Fruit fly (Drosophila melanogaster): ENCODE data around the gene narya.

narya gene

DNA sequence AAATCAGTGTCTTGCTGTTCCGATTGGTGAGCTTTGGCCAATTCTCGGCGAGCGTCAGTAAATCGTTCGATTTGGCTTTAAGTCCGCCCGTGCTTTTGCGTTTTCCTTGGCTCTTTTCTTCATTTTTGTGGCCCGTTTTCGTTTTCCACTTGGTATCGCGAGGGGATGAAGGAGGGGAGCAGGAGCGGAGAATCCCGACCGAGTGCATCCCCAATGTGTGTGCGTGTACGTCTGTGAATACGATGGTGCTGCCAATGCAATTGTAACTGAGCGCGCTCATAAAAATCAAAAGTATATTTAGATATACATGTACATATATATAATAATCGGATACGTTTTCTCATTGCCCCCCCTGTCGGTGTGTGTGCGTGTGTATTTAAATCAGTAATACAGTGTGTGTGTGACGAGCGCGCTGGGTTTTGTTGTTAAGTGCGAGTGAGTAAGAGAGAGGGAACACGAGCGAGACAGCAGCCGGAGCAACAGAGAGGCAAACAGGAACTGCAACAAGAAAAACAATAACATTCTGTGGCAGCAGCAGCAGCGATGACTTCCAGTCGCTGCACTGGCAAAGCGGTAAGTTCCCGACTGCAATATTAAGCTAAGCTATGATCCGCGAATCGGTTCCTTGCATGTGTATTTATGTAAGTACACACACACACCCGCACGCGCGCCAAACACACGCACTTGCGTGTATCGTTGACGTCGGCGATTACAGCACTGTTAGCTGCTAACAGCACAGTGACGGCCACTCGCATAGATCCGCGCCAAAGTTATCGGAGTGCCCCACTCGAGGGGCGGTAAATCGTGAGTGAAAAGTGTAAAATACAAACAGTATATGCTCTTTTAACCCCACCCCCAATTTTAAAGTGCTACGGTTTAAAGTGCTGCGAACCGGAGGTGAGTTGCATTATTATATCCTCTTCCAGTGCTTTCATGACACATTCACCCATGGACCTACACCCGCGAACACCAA lies 21.0 kb downstream of the narya start (continued):
- TF ChIP-seq CG18619 (GFP tag; optimal IDR thresholded peaks at IDR 0.05), result peak; percentile 61
- no peak for TF ChIP-seq CG42726 (GFP tag; IDR thresholded peaks at IDR 0.05; ENCODE audit: partially characterized antibody)
- no peak for TF ChIP-seq h (optimal IDR thresholded peaks at IDR 0.05)
- TF ChIP-seq Gug (GFP tag; IDR thresholded peaks at IDR 0.05), result peak; percentile 45; the same call in 2 of the 4 replicates
- no peak for TF ChIP-seq ftz-f1 (GFP tag; optimal IDR thresholded peaks at IDR 0.05)
- peak; percentile 32 for TF ChIP-seq CG10654 (GFP tag; optimal IDR thresholded peaks at IDR 0.05)
- TF ChIP-seq CG4424 (GFP tag; optimal IDR thresholded peaks at IDR 0.05), result peak; percentile 18
- TF ChIP-seq gsb-n (tag; optimal IDR thresholded peaks at IDR 0.05), result no peak
- TF ChIP-seq CG32767 (GFP tag; IDR thresholded peaks at IDR 0.05), result no peak
- no peak for TF ChIP-seq CG7745 (tag; optimal IDR thresholded peaks at IDR 0.05)
- peak; percentile 79 for TF ChIP-seq CG11456 (GFP tag; IDR thresholded peaks at IDR 0.05)
- TF ChIP-seq nerfin-1 (tag; optimal IDR thresholded peaks at IDR 0.05), result peak; percentile 0
- TF ChIP-seq chn (GFP tag; optimal IDR thresholded peaks at IDR 0.05), result peak; percentile 62
- TF ChIP-seq CG34376 (GFP tag; optimal IDR thresholded peaks at IDR 0.05), result peak; percentile 20
- no peak for TF ChIP-seq gfzf (GFP tag; optimal IDR thresholded peaks at IDR 0.05)
- no peak for TF ChIP-seq Hey (tag; optimal IDR thresholded peaks at IDR 0.05)
- TF ChIP-seq pros (GFP tag; optimal IDR thresholded peaks at IDR 0.05), result no peak
- peak; percentile 60 for TF ChIP-seq Dip3 (GFP tag; optimal IDR thresholded peaks at IDR 0.05)
- peak; percentile 42 for TF ChIP-seq kay (GFP tag; optimal IDR thresholded peaks at IDR 0.05)
- no peak for TF ChIP-seq CG33213 (GFP tag; optimal IDR thresholded peaks at IDR 0.05)
- TF ChIP-seq so (GFP tag; IDR thresholded peaks at IDR 0.05), result peak; percentile 63; the same call in 1 of the 3 replicates
- TF ChIP-seq CG2116 (GFP tag; optimal IDR thresholded peaks at IDR 0.05), result no peak
- peak; percentile 3 for TF ChIP-seq btn (GFP tag; optimal IDR thresholded peaks at IDR 0.05)
- no peak for TF ChIP-seq hkb (optimal IDR thresholded peaks at IDR 0.05)
- TF ChIP-seq hkb (GFP tag; IDR thresholded peaks at IDR 0.05), result peak; percentile 60; the same call in 1 of the 2 replicates
- TF ChIP-seq CG10274 (GFP tag; optimal IDR thresholded peaks at IDR 0.05), result peak; percentile 37
- TF ChIP-seq dimm (GFP tag; IDR thresholded peaks at IDR 0.05), result no peak
- TF ChIP-seq fd3F (GFP tag; optimal IDR thresholded peaks at IDR 0.05), result peak; percentile 45
- no peak for TF ChIP-seq Lhr (GFP tag; optimal IDR thresholded peaks at IDR 0.05)
- no peak for TF ChIP-seq CG6254 (GFP tag; optimal IDR thresholded peaks at IDR 0.05)
- peak; percentile 8 for TF ChIP-seq CG4854 (GFP tag; optimal IDR thresholded peaks at IDR 0.05)
- peak; percentile 34 for TF ChIP-seq tx (GFP tag; optimal IDR thresholded peaks at IDR 0.05)
- TF ChIP-seq CG10267 (tag; optimal IDR thresholded peaks at IDR 0.05), result no peak
- TF ChIP-seq CG6272 (GFP tag; IDR thresholded peaks at IDR 0.05), result no peak
- TF ChIP-seq sug (tag; optimal IDR thresholded peaks at IDR 0.05), result peak; percentile 81
- TF ChIP-seq Ssrp (tag; optimal IDR thresholded peaks at IDR 0.05), result peak; percentile 50
- peak; percentile 34 for TF ChIP-seq CG13894 (tag; optimal IDR thresholded peaks at IDR 0.05)
- TF ChIP-seq D19B (GFP tag; optimal IDR thresholded peaks at IDR 0.05), result no peak
- no peak for TF ChIP-seq Tbp (GFP tag; optimal IDR thresholded peaks at IDR 0.05)
- no peak for TF ChIP-seq Nf-YB (GFP tag; optimal IDR thresholded peaks at IDR 0.05)
- TF ChIP-seq ap (GFP tag; IDR thresholded peaks at IDR 0.05), result peak; percentile 56
- TF ChIP-seq Hr39 (optimal IDR thresholded peaks at IDR 0.05), result no peak
- peak in 1 of 3 experiments; percentile 37 for TF ChIP-seq lola (GFP tag; optimal IDR thresholded peaks at IDR 0.05)
- TF ChIP-seq shn (GFP tag; optimal IDR thresholded peaks at IDR 0.05), result peak; percentile 59
- TF ChIP-seq Mes4 (GFP tag; optimal IDR thresholded peaks at IDR 0.05), result peak; percentile 22
- peak; percentile 35 for TF ChIP-seq slp2 (GFP tag; optimal IDR thresholded peaks at IDR 0.05)
- TF ChIP-seq Fer2 (tag; optimal IDR thresholded peaks at IDR 0.05), result peak; percentile 28
- TF ChIP-seq CG15601 (tag; optimal IDR thresholded peaks at IDR 0.05), result no peak
- TF ChIP-seq fd64A (GFP tag; optimal IDR thresholded peaks at IDR 0.05), result no peak
